Worm (Caenorhabditis elegans) whole organism, early embryonic: ENCODE measurements around the gene ttll-4.

ENCODE experiments used
- aly-1 ChIP-seq: sonication (generic microtip); optimal IDR thresholded peaks from 2 replicates; lab custom pipeline; 2016; ENCODE audit warnings: missing genetic modification characterization, missing compliant biosample characterization
- ama-1 ChIP-seq: fragments of 150-350 bp; optimal IDR thresholded peaks from 2 replicates; lab custom pipeline; 2014
- ets-7 ChIP-seq: sonication (generic microtip); optimal IDR thresholded peaks from 2 replicates; lab custom pipeline; 2016; ENCODE audit warnings: missing genotype, missing genetic modification characterization, missing compliant biosample characterization
- flt-1 ChIP-seq: fragments of 200-800 bp; sonication (Bioruptor generic); IDR thresholded peaks from 2 replicates; pipeline ENCODE4 v1.3.6; 2022; ENCODE audit warnings: missing genetic modification characterization, missing compliant biosample characterization
- scrt-1 ChIP-seq: fragments of 200-800 bp; sonication (Bioruptor generic); IDR thresholded peaks from 2 replicates; pipeline ENCODE4 v1.3.6; 2022; ENCODE audit warnings: missing genetic modification characterization, missing compliant biosample characterization
- tbx-11 ChIP-seq: fragments of 200-800 bp; sonication (Bioruptor generic); IDR thresholded peaks from 2 replicates; pipeline ENCODE4 v1.3.6; 2022; ENCODE audit warnings: missing genetic modification characterization, missing compliant biosample characterization

DNA sequence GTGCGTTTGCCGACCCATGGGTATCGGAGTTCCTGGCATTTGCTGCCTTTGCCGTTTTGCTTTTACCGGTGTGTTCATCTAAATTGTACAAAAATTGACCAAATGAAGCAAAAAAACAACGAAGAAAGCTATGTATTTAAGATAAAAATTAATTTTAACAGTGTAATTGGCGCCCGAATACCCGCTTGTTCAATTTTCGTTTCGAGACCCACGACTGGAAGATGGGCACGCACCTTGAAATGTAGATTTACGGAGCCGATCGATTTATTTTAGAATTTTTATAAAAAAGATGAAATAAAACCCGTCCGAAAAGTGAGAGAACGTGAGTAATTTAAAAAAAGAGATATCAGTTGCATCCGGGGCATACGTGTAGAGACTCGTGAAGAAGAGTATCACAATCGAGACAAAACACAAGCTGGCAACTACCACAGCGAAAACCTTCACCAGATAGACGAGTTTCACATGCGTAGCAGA, 35.4 kb upstream of the ttll-4 start, which contains the start of gene hal-2:
- TF ChIP-seq ama-1 (lab: Kevin White, UChicago) (no peak), flt-1 (no peak), tbx-11 (GFP tag; lab: Robert Waterston, UW) (no peak), aly-1 (no peak), ets-7 (tag; lab: Kevin White, UChicago) (no peak), scrt-1 (GFP tag; lab: Robert Waterston, UW) (no peak)
